Fruit fly (Drosophila melanogaster): Measurements from ENCODE around the gene CG32263.

Gene CG32263

dm6 chr3L:3785002-3785661 lies 25.8 kb downstream of the CG32263 start (continued):
- TF ChIP-seq CG16863 (GFP tag; optimal IDR thresholded peaks at IDR 0.05), result peak; percentile 96
- peak; percentile 25 for TF ChIP-seq abd-A (tag; optimal IDR thresholded peaks at IDR 0.05)
- peak; percentile 96 for TF ChIP-seq gce (GFP tag; IDR thresholded peaks at IDR 0.05)
- peak; percentile 81 for TF ChIP-seq Meics (GFP tag; optimal IDR thresholded peaks at IDR 0.05)
- TF ChIP-seq kah (GFP tag; optimal IDR thresholded peaks at IDR 0.05), result peak; percentile 58
- TF ChIP-seq Lpt (GFP tag; optimal IDR thresholded peaks at IDR 0.05), result no peak
- TF ChIP-seq NFAT (GFP tag; IDR thresholded peaks at IDR 0.05), result peak; percentile 86
- TF ChIP-seq emc (GFP tag; optimal IDR thresholded peaks at IDR 0.05), result peak; percentile 84
- TF ChIP-seq Fer1 (GFP tag; optimal IDR thresholded peaks at IDR 0.05), result peak; percentile 80
- TF ChIP-seq phol (tag; optimal IDR thresholded peaks at IDR 0.05), result peak; percentile 88
- peak; percentile 43; the same call in 1 of the 2 replicates for TF ChIP-seq CG13287 (GFP tag; IDR thresholded peaks at IDR 0.05; ENCODE audit: partially characterized antibody)
- TF ChIP-seq CG10267 (tag; optimal IDR thresholded peaks at IDR 0.05), result peak; percentile 77
- peak; percentile 97 for TF ChIP-seq CG4282 (GFP tag; optimal IDR thresholded peaks at IDR 0.05)
- peak; percentile 75 for TF ChIP-seq CG8478 (optimal IDR thresholded peaks at IDR 0.05)
- TF ChIP-seq Hr39 (optimal IDR thresholded peaks at IDR 0.05), result no peak
- peak; percentile 89 for TF ChIP-seq CG13424 (tag; optimal IDR thresholded peaks at IDR 0.05)
- peak; percentile 94 for TF ChIP-seq Rfx (GFP tag; IDR thresholded peaks at IDR 0.05)
- peak; percentile 58 for TF ChIP-seq CG10274 (GFP tag; optimal IDR thresholded peaks at IDR 0.05)
- peak; percentile 92 for TF ChIP-seq CG12391 (tag; optimal IDR thresholded peaks at IDR 0.05)
- TF ChIP-seq lola (GFP tag; optimal IDR thresholded peaks at IDR 0.05), result peak in 2 of 3 experiments; percentile 2 to 89
- TF ChIP-seq CG31441 (GFP tag; IDR thresholded peaks at IDR 0.05), result peak; percentile 83
- TF ChIP-seq hkb (optimal IDR thresholded peaks at IDR 0.05), result no peak
- TF ChIP-seq hkb (GFP tag; IDR thresholded peaks at IDR 0.05), result peak; percentile 97
- TF ChIP-seq btn (GFP tag; optimal IDR thresholded peaks at IDR 0.05), result peak; percentile 91
- peak; percentile 87 for TF ChIP-seq cas (GFP tag; IDR thresholded peaks at IDR 0.05)
- peak; percentile 56 for TF ChIP-seq grn (GFP tag; optimal IDR thresholded peaks at IDR 0.05)
- no peak for TF ChIP-seq pros (GFP tag; optimal IDR thresholded peaks at IDR 0.05)
- TF ChIP-seq CG6654 (GFP tag; optimal IDR thresholded peaks at IDR 0.05), result peak; percentile 62
- peak; percentile 93 for TF ChIP-seq chm (GFP tag; IDR thresholded peaks at IDR 0.05)
- no peak for TF ChIP-seq br (optimal IDR thresholded peaks at IDR 0.05)
- TF ChIP-seq CG1603 (tag; optimal IDR thresholded peaks at IDR 0.05), result peak; percentile 98
- peak; percentile 91 for TF ChIP-seq CG2712 (tag; optimal IDR thresholded peaks at IDR 0.05)
- TF ChIP-seq nom (GFP tag; optimal IDR thresholded peaks at IDR 0.05), result peak; percentile 80
- peak; percentile 95 for TF ChIP-seq lbe (GFP tag; optimal IDR thresholded peaks at IDR 0.05)
- TF ChIP-seq pho (GFP tag; optimal IDR thresholded peaks at IDR 0.05), result peak; percentile 90
- peak; percentile 84 for TF ChIP-seq CG11696 (GFP tag; IDR thresholded peaks at IDR 0.05)
- TF ChIP-seq CG14441 (GFP tag; IDR thresholded peaks at IDR 0.05), result peak; percentile 98
- peak; percentile 92 for TF ChIP-seq gcm2 (GFP tag; optimal IDR thresholded peaks at IDR 0.05)
- peak; percentile 91 for TF ChIP-seq maf-S (GFP tag; optimal IDR thresholded peaks at IDR 0.05)
- peak; percentile 97 for TF ChIP-seq ap (GFP tag; IDR thresholded peaks at IDR 0.05)
- 0 out of 4 replicates have a peak, but pooled peaks have one; percentile 41 for TF ChIP-seq chinmo (GFP tag; IDR thresholded peaks at IDR 0.05; ENCODE audit: partially characterized antibody)
- TF ChIP-seq lilli (GFP tag; optimal IDR thresholded peaks at IDR 0.05), result peak; percentile 95
- peak; percentile 72 for TF ChIP-seq Sox100B (GFP tag; optimal IDR thresholded peaks at IDR 0.05)
- peak; percentile 80 for TF ChIP-seq CG14965 (GFP tag; optimal IDR thresholded peaks at IDR 0.05; ENCODE audit: borderline replicate concordance)
- no peak for TF ChIP-seq ash1 (GFP tag; optimal IDR thresholded peaks at IDR 0.05)
- peak; percentile 93 for TF ChIP-seq HmgD (GFP tag; optimal IDR thresholded peaks at IDR 0.05)
- TF ChIP-seq Deaf1 (tag; optimal IDR thresholded peaks at IDR 0.05), result peak; percentile 49
- no peak for TF ChIP-seq CG10431 (GFP tag; optimal IDR thresholded peaks at IDR 0.05)
- TF ChIP-seq ewg (GFP tag; optimal IDR thresholded peaks at IDR 0.05), result peak; percentile 92
- TF ChIP-seq ind (GFP tag; optimal IDR thresholded peaks at IDR 0.05), result peak; percentile 91
- peak; percentile 91 for TF ChIP-seq CG7839 (tag; optimal IDR thresholded peaks at IDR 0.05)

All from whole organism, embryonic.